Worm (Caenorhabditis elegans) whole organism, mixed stage, embryonic: ENCODE data around the gene B0507.4.

Experiments
- M03D4.4 ChIP-seq: sonication (generic microtip); optimal IDR thresholded peaks from 2 replicates; lab custom pipeline; 2017; ENCODE audit warnings: mild to moderate bottlenecking, missing genetic modification characterization, missing compliant biosample characterization
- bed-3 ChIP-seq: fragments of 200-800 bp; sonication (Bioruptor generic); optimal IDR thresholded peaks from 3 replicates; lab custom pipeline; 2018; ENCODE audit warnings: mild to moderate bottlenecking, missing genetic modification characterization, moderate library complexity, missing compliant biosample characterization
- blmp-1 ChIP-seq: fragments of 150-350 bp; optimal IDR thresholded peaks from 2 replicates; lab custom pipeline; 2014; ENCODE audit warnings: missing biosample characterization, missing genetic modification characterization
- ceh-39 ChIP-seq: fragments of 150-350 bp; optimal IDR thresholded peaks from 2 replicates; lab custom pipeline; 2014; ENCODE audit warnings: missing biosample characterization, missing genetic modification characterization
- ceh-43 ChIP-seq: fragments of 200-800 bp; sonication (Bioruptor generic); optimal IDR thresholded peaks from 2 replicates; lab custom pipeline; 2018; ENCODE audit warnings: mild to moderate bottlenecking, missing genetic modification characterization, moderate library complexity, missing compliant biosample characterization
- ceh-83 ChIP-seq: fragments of 200-800 bp; sonication (Bioruptor generic); optimal IDR thresholded peaks from 2 replicates; lab custom pipeline; 2018; ENCODE audit warnings: mild to moderate bottlenecking, missing genetic modification characterization, missing compliant biosample characterization
- ces-1 ChIP-seq: fragments of 150-350 bp; optimal IDR thresholded peaks from 2 replicates; lab custom pipeline; 2014; ENCODE audit warnings: missing biosample characterization, missing genetic modification reagents, missing genetic modification characterization
- cnd-1 ChIP-seq: fragments of 200-800 bp; sonication (Bioruptor generic); optimal IDR thresholded peaks from 2 replicates; lab custom pipeline; 2018; ENCODE audit warnings: mild to moderate bottlenecking, missing genetic modification characterization, missing compliant biosample characterization
- drap-1 ChIP-seq: fragments of 200-800 bp; sonication (Bioruptor generic); optimal IDR thresholded peaks from 3 replicates; lab custom pipeline; 2018; ENCODE audit warnings: mild to moderate bottlenecking, missing genetic modification characterization, missing compliant biosample characterization
- elt-1 ChIP-seq: sonication (generic microtip); optimal IDR thresholded peaks from 2 replicates; lab custom pipeline; 2017; ENCODE audit warnings: missing genetic modification characterization, mild to moderate bottlenecking, missing compliant biosample characterization, antibody characterized with exemption, moderate library complexity, borderline replicate concordance; ENCODE audit not compliant: insufficient read depth
- elt-3 ChIP-seq: fragments of 150-350 bp; optimal IDR thresholded peaks from 2 replicates; lab custom pipeline; 2014; ENCODE audit warnings: missing biosample characterization, missing genetic modification characterization
- flh-1 ChIP-seq: fragments of 200-800 bp; sonication (Bioruptor generic); optimal IDR thresholded peaks from 2 replicates; lab custom pipeline; 2018; ENCODE audit warnings: mild to moderate bottlenecking, missing genetic modification characterization, moderate library complexity, missing compliant biosample characterization
- ham-2 ChIP-seq: fragments of 200-800 bp; sonication (Bioruptor generic); optimal IDR thresholded peaks from 2 replicates; lab custom pipeline; 2018; ENCODE audit warnings: mild to moderate bottlenecking, missing genetic modification characterization, missing compliant biosample characterization
- hlh-1 ChIP-seq: fragments of 150-350 bp; optimal IDR thresholded peaks from 2 replicates; lab custom pipeline; 2014; ENCODE audit warnings: missing biosample characterization, missing genetic modification reagents, missing genetic modification characterization
- lin-13 ChIP-seq: fragments of 150-350 bp; optimal IDR thresholded peaks from 2 replicates; lab custom pipeline; 2014; ENCODE audit warnings: missing biosample characterization, missing genetic modification characterization
- lin-32 ChIP-seq: fragments of 200-800 bp; sonication (Bioruptor generic); optimal IDR thresholded peaks from 2 replicates; lab custom pipeline; 2018; ENCODE audit warnings: mild to moderate bottlenecking, missing genetic modification characterization, missing compliant biosample characterization
- lsy-2 ChIP-seq: fragments of 150-350 bp; optimal IDR thresholded peaks from 2 replicates; lab custom pipeline; 2014; ENCODE audit warnings: missing biosample characterization, missing genetic modification characterization
- mab-5 ChIP-seq: fragments of 150-350 bp; optimal IDR thresholded peaks from 2 replicates; lab custom pipeline; 2014; ENCODE audit warnings: missing biosample characterization, missing genetic modification characterization
- mep-1 ChIP-seq: fragments of 150-350 bp; optimal IDR thresholded peaks from 2 replicates; lab custom pipeline; 2017; ENCODE audit warnings: missing biosample characterization, missing genetic modification reagents, missing genetic modification characterization, inconsistent platforms
- mls-2 ChIP-seq: sonication (generic microtip); optimal IDR thresholded peaks from 2 replicates; lab custom pipeline; 2016; ENCODE audit warnings: mild to moderate bottlenecking, missing genetic modification characterization, moderate library complexity, missing compliant biosample characterization
- nhr-12 ChIP-seq: fragments of 150-350 bp; optimal IDR thresholded peaks from 2 replicates; lab custom pipeline; 2014; ENCODE audit warnings: missing biosample characterization, missing genetic modification characterization
- nhr-2 ChIP-seq: fragments of 150-350 bp; optimal IDR thresholded peaks from 2 replicates; lab custom pipeline; 2014; ENCODE audit warnings: missing biosample characterization, missing genetic modification characterization
- nhr-237 ChIP-seq: fragments of 150-350 bp; optimal IDR thresholded peaks from 2 replicates; lab custom pipeline; 2014; ENCODE audit warnings: missing biosample characterization, missing genetic modification characterization
- nhr-28 ChIP-seq: fragments of 150-350 bp; optimal IDR thresholded peaks from 2 replicates; lab custom pipeline; 2014; ENCODE audit warnings: missing biosample characterization, missing genetic modification characterization
- pha-4 ChIP-seq: fragments of 150-350 bp; optimal IDR thresholded peaks from 2 replicates; lab custom pipeline; 2018; ENCODE audit warnings: missing biosample characterization, missing genetic modification reagents, missing genetic modification characterization
- snpc-4 ChIP-seq: fragments of 150-350 bp; optimal IDR thresholded peaks from 2 replicates; lab custom pipeline; 2014; ENCODE audit warnings: missing biosample characterization, missing genetic modification characterization
- sptf-1 ChIP-seq: sonication (generic microtip); optimal IDR thresholded peaks from 2 replicates; lab custom pipeline; 2017; ENCODE audit warnings: mild to moderate bottlenecking, missing genetic modification characterization, moderate library complexity, missing compliant biosample characterization
- tbx-8 ChIP-seq: fragments of 200-800 bp; sonication (Bioruptor generic); optimal IDR thresholded peaks from 2 replicates; lab custom pipeline; 2018; ENCODE audit warnings: mild to moderate bottlenecking, missing genetic modification characterization, moderate library complexity, missing compliant biosample characterization
- unc-39 ChIP-seq: fragments of 150-350 bp; optimal IDR thresholded peaks from 2 replicates; lab custom pipeline; 2014; ENCODE audit warnings: missing biosample characterization, missing genetic modification characterization
- unc-62 ChIP-seq: fragments of 150-350 bp; optimal IDR thresholded peaks from 2 replicates; lab custom pipeline; 2014; ENCODE audit warnings: missing biosample characterization, missing genetic modification reagents, missing genetic modification characterization
- zip-8 ChIP-seq: fragments of 150-350 bp; optimal IDR thresholded peaks from 2 replicates; lab custom pipeline; 2014; ENCODE audit warnings: missing biosample characterization, missing genetic modification characterization
- ztf-11 ChIP-seq: fragments of 150-350 bp; optimal IDR thresholded peaks from 2 replicates; lab custom pipeline; 2014; ENCODE audit warnings: missing biosample characterization, missing genetic modification characterization

The B0507.4 gene

DNA sequence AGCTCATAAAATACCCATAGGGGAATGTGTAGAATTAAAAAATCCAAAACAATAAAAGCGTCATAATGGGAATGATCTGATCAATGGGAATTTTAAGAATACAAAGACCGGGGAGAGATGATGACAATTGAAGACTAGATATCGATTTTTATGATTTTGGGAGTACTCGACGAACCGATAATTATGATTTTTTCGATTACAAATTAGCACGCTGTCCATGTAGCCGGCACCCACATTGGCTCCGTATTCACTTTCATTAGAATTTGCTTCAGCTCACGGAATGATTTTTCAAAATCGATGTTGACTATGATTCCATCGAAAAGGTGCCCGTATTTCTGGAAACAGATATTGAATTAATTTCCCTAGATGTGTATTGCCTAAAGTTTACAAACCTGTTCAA, 38.0 kb downstream of the B0507.4 start:
- TF ChIP-seq ham-2 (GFP tag; lab: Kevin White, UChicago) (no peak), elt-3 (no peak), nhr-12 (tag; lab: Kevin White, UChicago) (no peak), ceh-39 (tag; lab: Kevin White, UChicago) (no peak), unc-62 (GFP tag; lab: Kevin White, UChicago) (no peak), cnd-1 (tag; lab: Kevin White, UChicago) (no peak), mls-2 (tag; lab: Kevin White, UChicago) (no peak), mab-5 (tag; lab: Kevin White, UChicago) (no peak), mep-1 (tag; lab: Kevin White, UChicago) (no peak), lin-13 (no peak), bed-3 (no peak), M03D4.4 (no peak), nhr-28 (tag; lab: Kevin White, UChicago) (no peak)

DNA sequence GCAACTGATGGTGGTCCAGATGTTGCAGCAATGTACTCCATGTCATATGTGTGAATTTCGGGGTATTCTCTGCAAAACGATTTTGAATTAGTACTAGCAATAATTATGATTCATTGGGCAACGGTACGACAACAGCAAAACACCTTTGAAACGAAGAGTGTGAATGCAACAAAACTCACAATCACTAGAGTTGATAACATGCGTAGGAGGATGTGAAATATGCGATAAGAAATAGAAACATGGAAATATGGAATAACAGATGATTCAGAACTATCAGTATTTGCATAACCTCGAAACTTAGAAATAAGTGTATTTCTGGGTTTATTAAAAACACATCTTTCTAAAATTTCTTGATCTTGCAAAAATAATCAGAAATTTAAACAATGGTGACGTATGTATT, 40.7 kb downstream of the B0507.4 start:
- no peak for TF ChIP-seq tbx-8

DNA sequence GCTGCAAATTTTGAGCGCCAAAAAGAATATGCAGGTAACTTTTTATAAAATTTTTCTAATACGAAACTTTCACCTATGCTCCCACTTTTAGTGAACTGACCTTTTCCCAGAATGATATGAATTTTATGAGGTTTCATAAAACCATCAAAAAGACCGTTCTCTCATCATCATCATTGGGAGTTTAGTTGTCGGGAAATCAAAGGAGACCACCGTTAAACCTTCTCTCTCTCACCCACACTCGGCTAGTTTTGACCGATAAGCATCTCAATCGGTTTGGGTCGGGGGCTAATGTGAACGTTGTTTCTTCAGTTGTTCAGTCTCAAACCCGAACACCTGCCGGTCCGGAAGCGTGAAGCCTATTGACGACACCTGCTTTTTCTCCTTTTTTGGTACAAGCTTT, 41.5 kb downstream of the B0507.4 start:
- TF ChIP-seq mab-5 (tag; lab: Kevin White, UChicago) (no peak), sptf-1 (no peak), drap-1 (GFP tag; lab: Kevin White, UChicago) (no peak), ham-2 (GFP tag; lab: Kevin White, UChicago) (peak; percentile 81), pha-4 (tag; lab: Kevin White, UChicago) (no peak), nhr-28 (tag; lab: Kevin White, UChicago) (no peak), bed-3 (no peak), zip-8 (tag; lab: Kevin White, UChicago) (no peak)

DNA sequence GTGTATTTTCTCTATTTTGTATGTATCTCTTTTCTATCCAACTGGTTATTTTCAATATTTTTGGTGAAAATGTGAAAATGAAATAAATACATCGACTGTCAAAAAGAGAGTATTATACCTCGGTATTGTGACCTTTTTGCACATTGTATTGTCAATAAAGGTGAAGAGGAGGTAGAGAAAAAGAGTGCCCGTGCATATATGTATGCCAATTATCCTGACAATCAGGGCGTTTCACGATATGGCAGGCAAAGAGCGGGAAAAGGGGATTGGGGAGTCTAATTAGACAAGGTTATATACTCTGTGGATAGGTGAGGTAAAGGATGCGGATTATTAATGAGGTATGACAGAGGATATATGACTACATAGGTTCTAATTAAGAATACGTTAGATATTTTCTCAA, 42.1 kb downstream of the B0507.4 start:
- TF ChIP-seq ceh-43 (peak; percentile 59), tbx-8 (no peak), unc-62 (GFP tag; lab: Kevin White, UChicago) (no peak), mep-1 (tag; lab: Kevin White, UChicago) (no peak), pha-4 (tag; lab: Kevin White, UChicago) (peak; percentile 46), ham-2 (GFP tag; lab: Kevin White, UChicago) (no peak), flh-1 (GFP tag; lab: Kevin White, UChicago) (no peak), unc-39 (tag; lab: Kevin White, UChicago) (no peak), lsy-2 (tag; lab: Kevin White, UChicago) (no peak), drap-1 (GFP tag; lab: Kevin White, UChicago) (no peak), mab-5 (tag; lab: Kevin White, UChicago) (no peak), M03D4.4 (no peak), ceh-39 (tag; lab: Kevin White, UChicago) (no peak), blmp-1 (tag; lab: Kevin White, UChicago) (no peak), ceh-83 (GFP tag; lab: Kevin White, UChicago) (no peak), sptf-1 (peak; percentile 10), mls-2 (tag; lab: Kevin White, UChicago) (peak; percentile 71), nhr-2 (tag; lab: Kevin White, UChicago) (peak; percentile 99)

DNA sequence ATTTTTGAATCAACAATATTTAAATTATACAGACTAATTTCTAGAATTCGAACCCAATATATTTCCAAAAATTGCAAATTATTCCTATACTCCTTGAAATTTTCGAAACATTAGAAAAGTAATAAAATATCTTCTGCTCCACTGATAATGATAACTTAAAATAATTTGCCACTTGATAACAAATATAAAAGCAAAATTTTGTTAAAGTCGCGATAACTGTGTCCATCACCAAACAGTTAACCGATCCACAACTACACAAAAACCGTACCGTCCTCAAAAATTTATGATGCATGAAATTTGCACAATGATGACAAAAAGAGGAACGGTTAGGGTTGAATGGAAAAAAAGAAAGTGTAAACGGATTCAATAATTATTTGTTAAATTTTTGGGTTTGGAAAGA, 43.7 kb downstream of the B0507.4 start:
- no peak for TF ChIP-seq nhr-2 (tag; lab: Kevin White, UChicago)
- no peak for TF ChIP-seq nhr-12 (tag; lab: Kevin White, UChicago)
- TF ChIP-seq hlh-1: no peak
- TF ChIP-seq zip-8 (tag; lab: Kevin White, UChicago): no peak
- TF ChIP-seq ceh-83 (GFP tag; lab: Kevin White, UChicago): no peak
- no peak for TF ChIP-seq snpc-4

DNA sequence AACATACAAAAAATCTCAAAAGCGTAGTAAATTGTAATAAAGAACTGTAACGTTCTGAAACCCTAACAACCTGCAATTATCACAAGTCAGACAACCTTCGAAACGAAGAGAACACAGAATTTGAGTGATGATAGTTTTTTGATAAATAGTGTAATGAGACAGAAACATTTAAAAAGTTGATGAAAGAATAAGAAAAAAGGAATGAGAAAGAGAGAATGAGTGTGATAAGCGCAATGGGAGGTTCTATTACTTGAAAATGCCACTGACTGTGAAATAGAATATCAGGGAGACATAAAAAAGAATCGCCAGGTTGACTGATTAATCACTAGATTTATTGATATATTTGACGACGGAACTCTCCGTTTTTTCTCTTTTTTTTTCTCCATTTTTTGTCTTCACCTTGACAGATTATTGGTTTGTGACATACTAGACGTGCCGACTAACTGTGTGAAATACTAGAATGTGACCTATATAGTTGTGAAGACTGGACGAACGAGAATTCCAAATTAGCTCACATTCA, 44.6 kb downstream of the B0507.4 start:
- TF ChIP-seq mab-5 (tag; lab: Kevin White, UChicago): no peak
- TF ChIP-seq bed-3: no peak
- no peak for TF ChIP-seq pha-4 (tag; lab: Kevin White, UChicago)
- TF ChIP-seq ceh-39 (tag; lab: Kevin White, UChicago): no peak
- no peak for TF ChIP-seq ztf-11
- no peak for TF ChIP-seq ham-2 (GFP tag; lab: Kevin White, UChicago)
- TF ChIP-seq nhr-2 (tag; lab: Kevin White, UChicago): no peak
- TF ChIP-seq mep-1 (tag; lab: Kevin White, UChicago): no peak
- TF ChIP-seq mls-2 (tag; lab: Kevin White, UChicago): no peak
- no peak for TF ChIP-seq cnd-1 (tag; lab: Kevin White, UChicago)
- no peak for TF ChIP-seq ces-1 (GFP tag; lab: Kevin White, UChicago)
- no peak for TF ChIP-seq lin-32
- no peak for TF ChIP-seq drap-1 (GFP tag; lab: Kevin White, UChicago)
- no peak for TF ChIP-seq nhr-28 (tag; lab: Kevin White, UChicago)
- TF ChIP-seq nhr-237: no peak
- no peak for TF ChIP-seq ceh-83 (GFP tag; lab: Kevin White, UChicago)
- no peak for TF ChIP-seq lin-13
- TF ChIP-seq elt-1 (tag; lab: Kevin White, UChicago): no peak
